Worm (Caenorhabditis elegans) whole organism, L4 larva: ENCODE measurements around the gene ife-4.
A peak's percentile ranks its signal among the peaks of the same experiment; 100 is the strongest.

Source experiments
- F26F4.8 ChIP-seq: fragments of 200-800 bp; sonication (Bioruptor generic); conservative IDR thresholded peaks from 2 replicates; pipeline ENCODE4 v1.3.6; 2022; ENCODE audit warnings: missing genetic modification characterization, missing compliant biosample characterization
- Y105C5A.15 ChIP-seq: fragments of 200-800 bp; sonication (Bioruptor generic); IDR thresholded peaks from 2 replicates; pipeline ENCODE4 v1.3.6; 2022; ENCODE audit warnings: missing genetic modification characterization, missing compliant biosample characterization
- ZK337.2 ChIP-seq: fragments of 200-800 bp; sonication (Bioruptor generic); IDR thresholded peaks from 2 replicates; pipeline ENCODE4 v1.3.6; 2022; ENCODE audit warnings: missing genetic modification reagents, missing genetic modification characterization, missing compliant biosample characterization
- ZK546.5 ChIP-seq, 2 experiments: sonication (generic microtip); optimal IDR thresholded peaks; 2 replicates each; lab custom pipeline; 2017; ENCODE audit warnings: missing biosample characterization in 2 of 2, missing genetic modification characterization in 2 of 2
- aha-1 ChIP-seq: fragments of 150-350 bp; peaks from one replicate; lab custom pipeline; 2014; ENCODE audit warnings: missing biosample characterization, missing genetic modification characterization
- aly-2 ChIP-seq: sonication (generic microtip); optimal IDR thresholded peaks from 2 replicates; lab custom pipeline; 2018; ENCODE audit warnings: missing biosample characterization, missing genetic modification characterization
- ceh-20 ChIP-seq: fragments of 200-800 bp; sonication (Bioruptor generic); IDR thresholded peaks from 2 replicates; pipeline ENCODE4 v1.3.6; 2022; ENCODE audit warnings: missing genetic modification reagents, missing genetic modification characterization, missing compliant biosample characterization
- ceh-62 ChIP-seq: sonication (generic microtip); optimal IDR thresholded peaks from 2 replicates; lab custom pipeline; 2017; ENCODE audit warnings: missing biosample characterization, missing genetic modification characterization
- ceh-82 ChIP-seq: sonication (generic microtip); optimal IDR thresholded peaks from 2 replicates; lab custom pipeline; 2017; ENCODE audit warnings: missing biosample characterization, missing genetic modification characterization
- cey-2 ChIP-seq: sonication (generic microtip); optimal IDR thresholded peaks from 3 replicates; lab custom pipeline; 2017; ENCODE audit warnings: missing genetic modification characterization, mild to moderate bottlenecking, missing compliant biosample characterization, antibody characterized with exemption, borderline replicate concordance; ENCODE audit not compliant: insufficient read depth
- daf-16 ChIP-seq, 3 experiments: sonication (generic microtip); optimal IDR thresholded peaks; 2 replicates each; lab custom pipeline; 2016 to 2017; ENCODE audit warnings: missing genetic modification characterization in 3 of 3, missing genetic modification reagents in 3 of 3, mild to moderate bottlenecking in 2 of 3, missing compliant biosample characterization in 2 of 3, missing biosample characterization in 1 of 3, moderate library complexity in 1 of 3
- daf-19 ChIP-seq: fragments of 200-800 bp; sonication (Bioruptor generic); conservative IDR thresholded peaks from 2 replicates; pipeline ENCODE4 v1.3.6; 2022; ENCODE audit warnings: missing genetic modification characterization, missing compliant biosample characterization
- dmd-9 ChIP-seq: fragments of 200-800 bp; sonication (Bioruptor generic); IDR thresholded peaks from 2 replicates; pipeline ENCODE4 v1.3.6; 2022; ENCODE audit warnings: missing genetic modification reagents, missing genetic modification characterization, missing compliant biosample characterization
- dpl-1 ChIP-seq: fragments of 150-350 bp; optimal IDR thresholded peaks from 2 replicates; lab custom pipeline; 2014; ENCODE audit warnings: missing biosample characterization, missing genetic modification reagents, missing genetic modification characterization
- dve-1 ChIP-seq: sonication (generic microtip); optimal IDR thresholded peaks from 2 replicates; lab custom pipeline; 2017; ENCODE audit warnings: antibody characterized with exemption, mild to moderate bottlenecking, missing genetic modification characterization, missing compliant biosample characterization; ENCODE audit not compliant: insufficient read depth
- fkh-10 ChIP-seq: fragments of 150-350 bp; optimal IDR thresholded peaks from 2 replicates; lab custom pipeline; 2014; ENCODE audit warnings: missing biosample characterization, missing genetic modification reagents, missing genetic modification characterization
- hlh-11 ChIP-seq: fragments of 200-800 bp; sonication (Bioruptor generic); optimal IDR thresholded peaks from 2 replicates; lab custom pipeline; 2018; ENCODE audit warnings: mild to moderate bottlenecking, missing genetic modification characterization, missing compliant biosample characterization
- hlh-30 ChIP-seq: sonication (generic microtip); optimal IDR thresholded peaks from 2 replicates; lab custom pipeline; 2017; ENCODE audit warnings: antibody characterized with exemption, mild to moderate bottlenecking, missing genetic modification characterization, missing compliant biosample characterization; ENCODE audit not compliant: insufficient read depth
- lim-7 ChIP-seq: fragments of 200-800 bp; sonication (Bioruptor generic); IDR thresholded peaks from 2 replicates; pipeline ENCODE4 v1.3.6; 2022; ENCODE audit warnings: missing genetic modification characterization, missing compliant biosample characterization
- lin-15B ChIP-seq: fragments of 150-350 bp; sonication (generic microtip); optimal IDR thresholded peaks from 3 replicates; lab custom pipeline; 2014; ENCODE audit warnings: missing biosample characterization, missing genetic modification characterization
- lin-39 ChIP-seq: fragments of 150-350 bp; optimal IDR thresholded peaks from 2 replicates; lab custom pipeline; 2014; ENCODE audit warnings: missing biosample characterization, missing genetic modification reagents, missing genetic modification characterization
- lsy-2 ChIP-seq, 2 experiments: fragments of 150-350 bp in 1 of 2; sonication (generic microtip) in 1 of 2; optimal IDR thresholded peaks; 2 replicates each; lab custom pipeline; 2014 to 2017; ENCODE audit warnings: missing biosample characterization in 2 of 2, missing genetic modification characterization in 2 of 2
- madf-9 ChIP-seq: fragments of 200-800 bp; sonication (Bioruptor generic); conservative IDR thresholded peaks from 2 replicates; pipeline ENCODE4 v1.3.6; 2022; ENCODE audit warnings: missing genetic modification reagents, missing genetic modification characterization, missing compliant biosample characterization
- mdl-1 ChIP-seq, 2 experiments: fragments of 150-350 bp in 1 of 2; sonication (generic microtip) in 1 of 2; optimal IDR thresholded peaks; 2 replicates each; lab custom pipeline; 2014 to 2017; ENCODE audit warnings: missing biosample characterization in 2 of 2, missing genetic modification characterization in 2 of 2
- mdt-29 ChIP-seq: fragments of 200-800 bp; sonication (Bioruptor generic); IDR thresholded peaks from 2 replicates; pipeline ENCODE4 v1.3.6; 2022; ENCODE audit warnings: missing genetic modification reagents, missing genetic modification characterization, missing compliant biosample characterization
- mes-2 ChIP-seq: sonication (generic microtip); optimal IDR thresholded peaks from 2 replicates; lab custom pipeline; 2016; ENCODE audit warnings: missing genotype, mild to moderate bottlenecking, missing genetic modification characterization, missing compliant biosample characterization; ENCODE audit not compliant: poor library complexity, severe bottlenecking
- mxl-3 ChIP-seq: fragments of 200-800 bp; sonication (Bioruptor generic); optimal IDR thresholded peaks from 2 replicates; lab custom pipeline; 2018; ENCODE audit warnings: mild to moderate bottlenecking, missing genetic modification characterization, missing compliant biosample characterization
- nhr-11 ChIP-seq: fragments of 150-350 bp; optimal IDR thresholded peaks from 2 replicates; lab custom pipeline; 2014; ENCODE audit warnings: missing biosample characterization, missing genetic modification characterization
- nhr-111 ChIP-seq: fragments of 200-800 bp; sonication (Bioruptor generic); optimal IDR thresholded peaks from 2 replicates; lab custom pipeline; 2018; ENCODE audit warnings: mild to moderate bottlenecking, missing genetic modification characterization, missing compliant biosample characterization
- nhr-25 ChIP-seq: sonication (generic microtip); optimal IDR thresholded peaks from 2 replicates; lab custom pipeline; 2017; ENCODE audit warnings: missing genetic modification characterization, mild to moderate bottlenecking, missing compliant biosample characterization, antibody characterized with exemption, moderate library complexity, borderline replicate concordance; ENCODE audit not compliant: insufficient read depth
- nhr-28 ChIP-seq: fragments of 150-350 bp; optimal IDR thresholded peaks from 2 replicates; lab custom pipeline; 2014; ENCODE audit warnings: missing biosample characterization, missing genetic modification characterization
- nhr-48 ChIP-seq: sonication (generic microtip); optimal IDR thresholded peaks from 2 replicates; lab custom pipeline; 2016; ENCODE audit warnings: mild to moderate bottlenecking, missing genetic modification characterization, missing compliant biosample characterization
- nhr-6 ChIP-seq: fragments of 150-350 bp; optimal IDR thresholded peaks from 2 replicates; lab custom pipeline; 2014; ENCODE audit warnings: missing biosample characterization, missing genetic modification characterization
- pqm-1 ChIP-seq: sonication (generic microtip); optimal IDR thresholded peaks from 2 replicates; lab custom pipeline; 2017; ENCODE audit warnings: missing biosample characterization, missing genetic modification characterization
- skn-1 ChIP-seq: fragments of 150-350 bp; optimal IDR thresholded peaks from 2 replicates; lab custom pipeline; 2014; ENCODE audit warnings: missing biosample characterization, missing genetic modification characterization
- spr-1 ChIP-seq: sonication (generic microtip); optimal IDR thresholded peaks from 2 replicates; lab custom pipeline; 2016; ENCODE audit warnings: mild to moderate bottlenecking, missing genetic modification characterization, missing compliant biosample characterization
- tra-1 ChIP-seq: fragments of 200-800 bp; sonication (Bioruptor generic); IDR thresholded peaks from 2 replicates; pipeline ENCODE4 v1.3.6; 2022; ENCODE audit warnings: missing genetic modification reagents, missing genetic modification characterization, missing compliant biosample characterization
- unc-62 ChIP-seq, 3 experiments: fragments of 150-350 bp in 1 of 3; sonication (generic microtip); optimal IDR thresholded peaks in 2 of 3; peaks in 1 of 3; 1 replicate in 1 of 3; 2 replicates in 2 of 3; lab custom pipeline; 2014 to 2017; ENCODE audit warnings: missing biosample characterization in 3 of 3, missing genetic modification characterization in 3 of 3, missing genetic modification reagents in 3 of 3, missing genotype in 1 of 3
- zfp-2 ChIP-seq: sonication (generic microtip); optimal IDR thresholded peaks from 2 replicates; lab custom pipeline; 2016; ENCODE audit warnings: mild to moderate bottlenecking, missing genetic modification characterization, missing compliant biosample characterization

The ife-4 gene

DNA sequence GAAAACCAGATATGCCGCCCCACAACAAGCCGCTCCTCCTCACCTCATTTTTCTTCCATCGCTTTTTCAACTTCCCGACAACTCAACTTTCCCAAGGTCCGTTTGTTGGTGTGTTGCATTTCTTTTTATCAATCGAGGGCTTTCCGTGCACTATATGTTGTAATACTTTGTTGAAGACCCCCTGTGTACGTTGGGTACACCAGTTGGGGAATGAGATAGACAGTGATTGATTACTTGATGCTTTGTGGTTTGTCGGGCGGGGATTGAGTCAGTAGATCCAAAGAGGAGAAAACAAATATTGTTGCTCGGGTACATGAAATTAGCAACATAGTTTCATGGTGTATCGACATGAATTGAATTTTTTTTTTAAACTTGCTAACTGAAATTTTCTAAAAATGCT, 4.9 kb downstream of the ife-4 start:
- TF ChIP-seq daf-16 (GFP tag; optimal IDR thresholded peaks at IDR 0.05; lab: Kevin White, UChicago) (peak in 1 of 2 experiments; percentile 56), daf-16 (tag; optimal IDR thresholded peaks at IDR 0.05; lab: Kevin White, UChicago) (no peak), aly-2 (tag; lab: Kevin White, UChicago) (no peak), nhr-11 (tag; lab: Kevin White, UChicago) (peak; percentile 26), unc-62 (GFP tag; optimal IDR thresholded peaks at IDR 0.05 in 1 of 2; lab: Kevin White, UChicago) (peak in 1 of 2 experiments; percentile 91), unc-62 (tag; optimal IDR thresholded peaks at IDR 0.05; lab: Kevin White, UChicago) (no peak)

- TF ChIP-seq aha-1 (tag; lab: Kevin White, UChicago), result peak; percentile 1
- no peak for TF ChIP-seq mes-2 (tag; lab: Kevin White, UChicago)
- peak in 1 of 2 experiments; percentile 71 for TF ChIP-seq daf-16 (GFP tag; optimal IDR thresholded peaks at IDR 0.05; lab: Kevin White, UChicago)
- TF ChIP-seq daf-16 (tag; optimal IDR thresholded peaks at IDR 0.05; lab: Kevin White, UChicago), result no peak
- peak; percentile 27 for TF ChIP-seq hlh-30 (tag; lab: Kevin White, UChicago)
- no peak for TF ChIP-seq ceh-82
- peak in 1 of 2 experiments; percentile 67 for TF ChIP-seq unc-62 (GFP tag; optimal IDR thresholded peaks at IDR 0.05 in 1 of 2; lab: Kevin White, UChicago)
- TF ChIP-seq unc-62 (tag; optimal IDR thresholded peaks at IDR 0.05; lab: Kevin White, UChicago), result no peak
- no peak for TF ChIP-seq dpl-1 (GFP tag; lab: Kevin White, UChicago)
- no peak for TF ChIP-seq Y105C5A.15 (GFP tag; lab: Robert Waterston, UW)
- TF ChIP-seq madf-9 (GFP tag; lab: Robert Waterston, UW), result no peak
- TF ChIP-seq tra-1 (GFP tag; lab: Robert Waterston, UW), result 0 out of 2 replicates have a peak, but pooled peaks have one; percentile 45
- TF ChIP-seq hlh-11 (tag; lab: Kevin White, UChicago), result peak; percentile 58
These were observed 6.7 kb downstream of the ife-4 start for ce11 chrX:1110723-1111122.

DNA sequence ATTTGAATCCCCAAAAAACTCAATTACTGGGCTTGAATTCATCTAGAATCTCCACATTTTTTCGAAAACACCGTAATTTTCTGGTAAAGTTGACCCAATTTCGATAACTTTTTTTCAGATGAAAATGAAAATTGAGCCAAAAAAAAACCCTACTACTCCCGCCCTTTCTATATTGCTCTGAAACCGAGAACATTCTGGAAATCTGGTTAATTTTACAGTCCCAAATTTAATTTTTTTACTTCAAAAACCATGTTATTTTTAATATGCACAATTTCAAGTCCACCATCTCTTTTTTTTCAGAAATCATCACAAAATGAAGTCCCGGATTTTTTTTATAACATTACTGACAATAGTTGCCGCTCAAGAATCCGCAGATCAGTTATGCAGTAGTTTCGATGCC, 7.6 kb downstream of the ife-4 start, which contains the start of gene C05D9.3:
Gene C05D9.3 (plus strand): TSS at position 301 of the 400 bp plus-strand sequence.
- no peak for TF ChIP-seq nhr-6 (tag; lab: Kevin White, UChicago)
- TF ChIP-seq F26F4.8 (GFP tag; lab: Robert Waterston, UW), result no peak
- TF ChIP-seq nhr-25 (tag; lab: Kevin White, UChicago), result no peak
- peak in 1 of 2 experiments; percentile 2 for TF ChIP-seq unc-62 (GFP tag; optimal IDR thresholded peaks at IDR 0.05 in 1 of 2; lab: Kevin White, UChicago)
- no peak for TF ChIP-seq unc-62 (tag; optimal IDR thresholded peaks at IDR 0.05; lab: Kevin White, UChicago)
- no peak for TF ChIP-seq dmd-9
- TF ChIP-seq ceh-62 (tag; lab: Kevin White, UChicago), result no peak
- no peak for TF ChIP-seq daf-16 (GFP tag; optimal IDR thresholded peaks at IDR 0.05; lab: Kevin White, UChicago)
- TF ChIP-seq daf-16 (tag; optimal IDR thresholded peaks at IDR 0.05; lab: Kevin White, UChicago), result no peak

- TF ChIP-seq nhr-48 (no peak), lin-39 (tag; lab: Kevin White, UChicago) (no peak), cey-2 (tag; lab: Kevin White, UChicago) (no peak), unc-62 (GFP tag; optimal IDR thresholded peaks at IDR 0.05 in 1 of 2; lab: Kevin White, UChicago) (peak in 1 of 2 experiments; percentile 78), unc-62 (tag; optimal IDR thresholded peaks at IDR 0.05; lab: Kevin White, UChicago) (no peak)
These were observed 11.2 kb downstream of the ife-4 start for ce11 chrX:1115207-1115606.

DNA sequence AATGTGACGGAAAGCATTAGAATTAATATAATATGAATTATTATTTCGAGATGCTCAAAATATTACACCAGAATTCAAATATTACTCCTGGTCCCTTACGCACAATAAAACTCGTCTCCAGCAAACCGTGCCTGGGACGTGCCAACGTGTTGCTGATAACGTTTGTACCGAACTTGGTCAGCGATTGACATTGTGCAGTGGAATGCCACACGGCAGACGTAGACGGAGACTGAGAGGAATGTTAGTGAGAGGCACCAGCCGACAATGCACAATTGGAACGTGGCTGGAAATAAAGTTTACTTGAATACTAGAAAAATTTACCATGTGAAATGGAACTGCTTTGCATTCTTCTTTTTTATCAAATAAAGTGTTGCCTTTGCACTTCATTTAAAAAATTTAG, 13.2 kb downstream of the ife-4 start:
- TF ChIP-seq spr-1 (no peak), lsy-2 (tag; optimal IDR thresholded peaks at IDR 0.05; lab: Kevin White, UChicago) (no peak), skn-1 (tag; lab: Kevin White, UChicago) (no peak), ceh-20 (GFP tag; lab: Robert Waterston, UW) (no peak), hlh-11 (tag; lab: Kevin White, UChicago) (peak; percentile 34), dpl-1 (GFP tag; lab: Kevin White, UChicago) (no peak), mxl-3 (GFP tag; lab: Kevin White, UChicago) (peak; percentile 55), pqm-1 (peak; percentile 22), ZK546.5 (tag; optimal IDR thresholded peaks at IDR 0.05; lab: Kevin White, UChicago) (no peak), daf-19 (GFP tag; lab: Robert Waterston, UW) (no peak), lim-7 (GFP tag; lab: Robert Waterston, UW) (no peak), ZK337.2 (GFP tag; lab: Robert Waterston, UW) (no peak), lin-15B (no peak), mdt-29 (GFP tag; lab: Robert Waterston, UW) (no peak), nhr-28 (tag; lab: Kevin White, UChicago) (peak; percentile 50), mdl-1 (tag; optimal IDR thresholded peaks at IDR 0.05; lab: Kevin White, UChicago) (no peak), dve-1 (tag; lab: Kevin White, UChicago) (no peak), hlh-30 (tag; lab: Kevin White, UChicago) (no peak), zfp-2 (tag; lab: Kevin White, UChicago) (no peak), nhr-111 (no peak), F26F4.8 (GFP tag; lab: Robert Waterston, UW) (no peak), fkh-10 (GFP tag; lab: Kevin White, UChicago) (no peak)
